Worm (Caenorhabditis elegans) whole organism, midembryonic: Measurements from ENCODE around the gene C15F1.5.

Experiments
- T22C8.4 ChIP-seq: fragments of 200-800 bp; sonication (Bioruptor generic); IDR thresholded peaks from 2 replicates; pipeline ENCODE4 v1.3.6; 2022; ENCODE audit warnings: missing genetic modification characterization, missing compliant biosample characterization
- cog-1 ChIP-seq: sonication (generic microtip); optimal IDR thresholded peaks from 2 replicates; lab custom pipeline; 2016; ENCODE audit warnings: missing genetic modification characterization, missing compliant biosample characterization
- flt-1 ChIP-seq: fragments of 200-800 bp; sonication (Bioruptor generic); IDR thresholded peaks from 2 replicates; pipeline ENCODE4 v1.3.6; 2022; ENCODE audit warnings: missing genetic modification characterization, missing compliant biosample characterization
- klf-2 ChIP-seq: fragments of 200-800 bp; sonication (Bioruptor generic); conservative IDR thresholded peaks from 2 replicates; pipeline ENCODE4 v1.3.6; 2022; ENCODE audit warnings: missing genetic modification reagents, missing genetic modification characterization, missing compliant biosample characterization
- med-1 ChIP-seq: sonication (generic microtip); optimal IDR thresholded peaks from 2 replicates; lab custom pipeline; 2017; ENCODE audit warnings: missing genetic modification characterization, mild to moderate bottlenecking, missing compliant biosample characterization, antibody characterized with exemption, missing genetic modification reagents; ENCODE audit not compliant: insufficient read depth
- ref-1 ChIP-seq: fragments of 200-800 bp; sonication (Bioruptor generic); conservative IDR thresholded peaks from 2 replicates; pipeline ENCODE4 v1.3.6; 2022; ENCODE audit warnings: missing genetic modification reagents, missing genetic modification characterization, missing compliant biosample characterization
- tab-1 ChIP-seq: fragments of 200-800 bp; sonication (Bioruptor generic); IDR thresholded peaks from 2 replicates; pipeline ENCODE4 v1.3.6; 2022; ENCODE audit warnings: missing genetic modification characterization, missing compliant biosample characterization
- ztf-23 ChIP-seq: fragments of 200-800 bp; sonication (Bioruptor generic); IDR thresholded peaks from 2 replicates; pipeline ENCODE4 v1.3.6; 2022; ENCODE audit warnings: missing genetic modification reagents, missing genetic modification characterization, missing compliant biosample characterization
- ztf-29 ChIP-seq: fragments of 200-800 bp; sonication (Bioruptor generic); IDR thresholded peaks from 2 replicates; pipeline ENCODE4 v1.3.6; 2022; ENCODE audit warnings: missing genetic modification reagents, missing genetic modification characterization, missing compliant biosample characterization

The C15F1.5 gene

ce11 chrII:6970515-6970914, at the start of gene C15F1.5:
Gene C15F1.5, minus strand, starts transcription at chrII:6970615.
- TF ChIP-seq klf-2 (GFP tag; lab: Robert Waterston, UW) (no peak), T22C8.4 (GFP tag; lab: Robert Waterston, UW) (no peak), ztf-23 (GFP tag; lab: Robert Waterston, UW) (no peak), ztf-29 (GFP tag; lab: Robert Waterston, UW) (no peak), tab-1 (GFP tag; lab: Robert Waterston, UW) (no peak), med-1 (GFP tag; lab: Kevin White, UChicago) (no peak), cog-1 (no peak), flt-1 (GFP tag; lab: Robert Waterston, UW) (no peak), ref-1 (GFP tag; lab: Robert Waterston, UW) (no peak)

ce11 chrII:7012592-7012991, 42.2 kb upstream of the C15F1.5 start, which contains the start of gene sqv-7:
Gene sqv-7, minus strand, starts transcription at chrII:7012692.
- TF ChIP-seq flt-1 (GFP tag; lab: Robert Waterston, UW) (no peak), cog-1 (no peak), ztf-29 (GFP tag; lab: Robert Waterston, UW) (no peak), med-1 (GFP tag; lab: Kevin White, UChicago) (no peak), klf-2 (GFP tag; lab: Robert Waterston, UW) (no peak), ztf-23 (GFP tag; lab: Robert Waterston, UW) (no peak), T22C8.4 (GFP tag; lab: Robert Waterston, UW) (no peak), ref-1 (GFP tag; lab: Robert Waterston, UW) (no peak), tab-1 (GFP tag; lab: Robert Waterston, UW) (no peak)

- peak; percentile 58; the same call in 1 of the 2 replicates for TF ChIP-seq klf-2 (GFP tag; lab: Robert Waterston, UW)
- TF ChIP-seq flt-1 (GFP tag; lab: Robert Waterston, UW): peak; percentile 71; the same call in 1 of the 2 replicates
- TF ChIP-seq med-1 (GFP tag; lab: Kevin White, UChicago): no peak
- peak; percentile 71; the same call in 1 of the 2 replicates for TF ChIP-seq ztf-23 (GFP tag; lab: Robert Waterston, UW)
- TF ChIP-seq T22C8.4 (GFP tag; lab: Robert Waterston, UW): no peak
- TF ChIP-seq ref-1 (GFP tag; lab: Robert Waterston, UW): no peak
Observed at ce11 chrII:7002956-7003357, 32.5 kb upstream of the C15F1.5 start.

- TF ChIP-seq flt-1 (GFP tag; lab: Robert Waterston, UW) (peak; percentile 98), tab-1 (GFP tag; lab: Robert Waterston, UW) (peak; percentile 95), ref-1 (GFP tag; lab: Robert Waterston, UW) (peak; percentile 92), klf-2 (GFP tag; lab: Robert Waterston, UW) (peak; percentile 85), ztf-29 (GFP tag; lab: Robert Waterston, UW) (peak; percentile 93), T22C8.4 (GFP tag; lab: Robert Waterston, UW) (peak; percentile 88), cog-1 (peak; percentile 38), ztf-23 (GFP tag; lab: Robert Waterston, UW) (peak; percentile 89), med-1 (GFP tag; lab: Kevin White, UChicago) (peak; percentile 7)
Observed at ce11 chrII:7001405-7001804, 31.0 kb upstream of the C15F1.5 start.

ce11 chrII:6995583-6995982, 25.2 kb upstream of the C15F1.5 start:
- no peak for TF ChIP-seq ztf-29 (GFP tag; lab: Robert Waterston, UW)
- TF ChIP-seq ztf-23 (GFP tag; lab: Robert Waterston, UW): no peak
- no peak for TF ChIP-seq flt-1 (GFP tag; lab: Robert Waterston, UW)
- TF ChIP-seq klf-2 (GFP tag; lab: Robert Waterston, UW): no peak
- TF ChIP-seq cog-1: no peak
- no peak for TF ChIP-seq ref-1 (GFP tag; lab: Robert Waterston, UW)
- no peak for TF ChIP-seq tab-1 (GFP tag; lab: Robert Waterston, UW)
- no peak for TF ChIP-seq T22C8.4 (GFP tag; lab: Robert Waterston, UW)
- TF ChIP-seq med-1 (GFP tag; lab: Kevin White, UChicago): no peak

ce11 chrII:6994677-6995076, 24.3 kb upstream of the C15F1.5 start, which contains the start of gene unc-104:
Gene unc-104, plus strand, starts transcription at chrII:6994987.
- TF ChIP-seq ztf-23 (GFP tag; lab: Robert Waterston, UW) (no peak), ztf-29 (GFP tag; lab: Robert Waterston, UW) (no peak), ref-1 (GFP tag; lab: Robert Waterston, UW) (no peak), cog-1 (no peak), tab-1 (GFP tag; lab: Robert Waterston, UW) (no peak), T22C8.4 (GFP tag; lab: Robert Waterston, UW) (no peak), med-1 (GFP tag; lab: Kevin White, UChicago) (no peak), klf-2 (GFP tag; lab: Robert Waterston, UW) (no peak), flt-1 (GFP tag; lab: Robert Waterston, UW) (no peak)

- TF ChIP-seq ztf-29 (GFP tag; lab: Robert Waterston, UW) (no peak), cog-1 (no peak), ref-1 (GFP tag; lab: Robert Waterston, UW) (no peak), klf-2 (GFP tag; lab: Robert Waterston, UW) (no peak), med-1 (GFP tag; lab: Kevin White, UChicago) (no peak), flt-1 (GFP tag; lab: Robert Waterston, UW) (no peak), T22C8.4 (GFP tag; lab: Robert Waterston, UW) (no peak), tab-1 (GFP tag; lab: Robert Waterston, UW) (no peak)
Observed at ce11 chrII:6992949-6993348, 22.5 kb upstream of the C15F1.5 start.

- TF ChIP-seq ref-1 (GFP tag; lab: Robert Waterston, UW) (no peak), tab-1 (GFP tag; lab: Robert Waterston, UW) (no peak), ztf-23 (GFP tag; lab: Robert Waterston, UW) (no peak), med-1 (GFP tag; lab: Kevin White, UChicago) (no peak), cog-1 (no peak), flt-1 (GFP tag; lab: Robert Waterston, UW) (no peak)
Observed at ce11 chrII:6989830-6990287, 19.4 kb upstream of the C15F1.5 start, which contains the start of gene C15F1.1. Gene C15F1.1, plus strand, starts transcription at chrII:6989880.

- TF ChIP-seq tab-1 (GFP tag; lab: Robert Waterston, UW) (peak; percentile 78; the same call in 1 of the 2 replicates), ztf-23 (GFP tag; lab: Robert Waterston, UW) (peak; percentile 62; the same call in 1 of the 2 replicates), flt-1 (GFP tag; lab: Robert Waterston, UW) (peak; percentile 64; the same call in 1 of the 2 replicates)
Observed at ce11 chrII:6982949-6983348, 12.5 kb upstream of the C15F1.5 start.
